Fruit fly (Drosophila melanogaster) whole organism, embryonic: ENCODE data around the gene CG3513.
A peak's percentile ranks its signal among the peaks of the same experiment; 100 is the strongest.

Experiments used
- Atf6 ChIP-seq: fragments of 200-800 bp; sonication (Bioruptor generic); IDR thresholded peaks from 2 replicates; pipeline ENCODE4 v1.3.6; 2022; ENCODE audit warnings: missing biosample characterization, missing genetic modification characterization
- CG11504 ChIP-seq: fragments of 200-800 bp; sonication (Bioruptor generic); optimal IDR thresholded peaks from 3 replicates; lab custom pipeline; 2019; ENCODE audit warnings: missing biosample characterization, mild to moderate bottlenecking, missing genetic modification characterization, moderate library complexity
- CG13424 ChIP-seq: fragments of 200-800 bp; sonication (Bioruptor generic); optimal IDR thresholded peaks from 2 replicates; lab custom pipeline; 2019; ENCODE audit warnings: missing biosample characterization, mild to moderate bottlenecking, missing genetic modification characterization, moderate library complexity
- CG18599 ChIP-seq: fragments of 200-800 bp; sonication (Bioruptor generic); optimal IDR thresholded peaks from 3 replicates; lab custom pipeline; 2017; ENCODE audit warnings: missing biosample characterization, missing genetic modification characterization, mild to moderate bottlenecking, moderate library complexity, missing genetic modification reagents
- CG2120 ChIP-seq: fragments of 200-800 bp; sonication (Bioruptor generic); optimal IDR thresholded peaks from 3 replicates; lab custom pipeline; 2016; ENCODE audit warnings: missing biosample characterization, missing genetic modification characterization
- CG2678 ChIP-seq: fragments of 200-800 bp; sonication (Bioruptor generic); optimal IDR thresholded peaks from 3 replicates; lab custom pipeline; 2019; ENCODE audit warnings: missing biosample characterization, mild to moderate bottlenecking, missing genetic modification characterization, moderate library complexity
- CG30403 ChIP-seq: fragments of 200-800 bp; sonication (Bioruptor generic); optimal IDR thresholded peaks from 3 replicates; lab custom pipeline; 2016; ENCODE audit warnings: missing biosample characterization, missing genetic modification characterization
- CG31224 ChIP-seq: fragments of 200-800 bp; sonication (Bioruptor generic); IDR thresholded peaks from 2 replicates; pipeline ENCODE4 v1.3.6; 2022; ENCODE audit warnings: missing biosample characterization, missing genetic modification characterization
- CG31365 ChIP-seq: fragments of 200-800 bp; sonication (Bioruptor generic); optimal IDR thresholded peaks from 2 replicates; lab custom pipeline; 2018; ENCODE audit warnings: missing biosample characterization, mild to moderate bottlenecking, missing genetic modification characterization
- CG3163 ChIP-seq: fragments of 200-800 bp; sonication (Bioruptor generic); optimal IDR thresholded peaks from 3 replicates; lab custom pipeline; 2016; ENCODE audit warnings: missing biosample characterization, missing genetic modification characterization
- CG3281 ChIP-seq: fragments of 200-800 bp; sonication (Bioruptor generic); optimal IDR thresholded peaks from 3 replicates; lab custom pipeline; 2017; ENCODE audit warnings: missing biosample characterization, mild to moderate bottlenecking, missing genetic modification characterization
- CG9817 ChIP-seq: fragments of 200-800 bp; sonication (Bioruptor generic); optimal IDR thresholded peaks from 2 replicates; lab custom pipeline; 2018; ENCODE audit warnings: missing biosample characterization, mild to moderate bottlenecking, missing genetic modification characterization, moderate library complexity
- CoRest ChIP-seq: fragments of 200-800 bp; sonication (Bioruptor generic); optimal IDR thresholded peaks from 3 replicates; lab custom pipeline; 2018; ENCODE audit warnings: missing biosample characterization, mild to moderate bottlenecking, missing genetic modification characterization, moderate library complexity
- D19A ChIP-seq: fragments of 200-800 bp; optimal IDR thresholded peaks from 3 replicates; lab custom pipeline; 2019; ENCODE audit warnings: missing biosample characterization, mild to moderate bottlenecking, missing genetic modification characterization, moderate library complexity
- Fer1 ChIP-seq: fragments of 200-800 bp; sonication (Bioruptor generic); optimal IDR thresholded peaks from 2 replicates; lab custom pipeline; 2017; ENCODE audit warnings: missing biosample characterization, mild to moderate bottlenecking, missing genetic modification characterization
- HHEX ChIP-seq: fragments of 200-800 bp; sonication (Bioruptor generic); optimal IDR thresholded peaks from 3 replicates; lab custom pipeline; 2017; ENCODE audit warnings: missing biosample characterization, mild to moderate bottlenecking, missing genetic modification characterization, missing genetic modification reagents
- Hmr ChIP-seq: fragments of 200-800 bp; sonication (Bioruptor generic); optimal IDR thresholded peaks from 3 replicates; lab custom pipeline; 2017; ENCODE audit warnings: mild to moderate bottlenecking, missing biosample characterization, missing genetic modification reagents, missing genetic modification characterization
- Hr51 ChIP-seq, 2 experiments: fragments of 200-800 bp; sonication (Bioruptor generic); optimal IDR thresholded peaks; 2 replicates in 1 of 2; 3 replicates in 1 of 2; lab custom pipeline; 2016 to 2018; ENCODE audit warnings: missing biosample characterization in 2 of 2, missing genetic modification characterization in 2 of 2, mild to moderate bottlenecking in 1 of 2, moderate library complexity in 1 of 2
- Meics ChIP-seq: fragments of 200-800 bp; sonication (Bioruptor generic); optimal IDR thresholded peaks from 2 replicates; lab custom pipeline; 2017; ENCODE audit warnings: missing biosample characterization, mild to moderate bottlenecking, missing genetic modification characterization
- Mes4 ChIP-seq: fragments of 200-800 bp; sonication (Bioruptor generic); optimal IDR thresholded peaks from 2 replicates; lab custom pipeline; 2016; ENCODE audit warnings: missing biosample characterization, missing genetic modification characterization
- PHDP ChIP-seq: fragments of 200-800 bp; sonication (Bioruptor generic); optimal IDR thresholded peaks from 3 replicates; lab custom pipeline; 2018; ENCODE audit warnings: missing biosample characterization, mild to moderate bottlenecking, missing genetic modification characterization, moderate library complexity
- Rfx ChIP-seq: fragments of 200-800 bp; sonication (Bioruptor generic); IDR thresholded peaks from 2 replicates; pipeline ENCODE4 v1.3.6; 2022; ENCODE audit warnings: missing biosample characterization, missing genetic modification characterization
- croc ChIP-seq: fragments of 200-800 bp; sonication (Bioruptor generic); conservative IDR thresholded peaks from 3 replicates; pipeline ENCODE4 v1.3.6; 2022; ENCODE audit warnings: missing biosample characterization, missing genetic modification characterization
- cwo ChIP-seq: fragments of 200-800 bp; sonication (Bioruptor generic); optimal IDR thresholded peaks from 3 replicates; lab custom pipeline; 2017; ENCODE audit warnings: missing biosample characterization, missing genetic modification characterization, mild to moderate bottlenecking, moderate library complexity, missing genetic modification reagents
- dati ChIP-seq: fragments of 200-800 bp; sonication (Bioruptor generic); IDR thresholded peaks from 2 replicates; pipeline ENCODE4 v1.3.6; 2022; ENCODE audit warnings: missing biosample characterization, missing genetic modification characterization
- ems ChIP-seq: fragments of 200-800 bp; sonication (Bioruptor generic); optimal IDR thresholded peaks from 3 replicates; lab custom pipeline; 2016; ENCODE audit warnings: missing biosample characterization, missing genetic modification characterization
- fd102C ChIP-seq: fragments of 200-800 bp; sonication (Bioruptor generic); optimal IDR thresholded peaks from 2 replicates; lab custom pipeline; 2018; ENCODE audit warnings: missing biosample characterization, mild to moderate bottlenecking, missing genetic modification characterization, moderate library complexity
- gem ChIP-seq: fragments of 200-800 bp; sonication (Bioruptor generic); optimal IDR thresholded peaks from 2 replicates; lab custom pipeline; 2019; ENCODE audit warnings: missing biosample characterization, mild to moderate bottlenecking, missing genetic modification characterization, moderate library complexity
- grau ChIP-seq: fragments of 200-800 bp; optimal IDR thresholded peaks from 3 replicates; lab custom pipeline; 2019; ENCODE audit warnings: missing biosample characterization, mild to moderate bottlenecking, missing genetic modification characterization, moderate library complexity
- gro ChIP-seq: fragments of 200-800 bp; sonication (Bioruptor generic); optimal IDR thresholded peaks from 2 replicates; lab custom pipeline; 2016; ENCODE audit warnings: missing biosample characterization, missing genetic modification characterization
- hbn ChIP-seq: fragments of 200-800 bp; sonication (Bioruptor generic); IDR thresholded peaks from 2 replicates; pipeline ENCODE4 v1.3.6; 2022; ENCODE audit warnings: missing biosample characterization, missing genetic modification characterization; ENCODE audit not compliant: partially characterized antibody
- lab ChIP-seq: fragments of 200-800 bp; sonication (Bioruptor generic); optimal IDR thresholded peaks from 3 replicates; lab custom pipeline; 2017; ENCODE audit warnings: missing biosample characterization, missing genetic modification characterization, mild to moderate bottlenecking, moderate library complexity, missing genetic modification reagents
- lilli ChIP-seq: fragments of 200-800 bp; sonication (Bioruptor generic); optimal IDR thresholded peaks from 3 replicates; lab custom pipeline; 2016; ENCODE audit warnings: missing biosample characterization, missing genetic modification characterization
- mld ChIP-seq: fragments of 200-800 bp; sonication (Bioruptor generic); IDR thresholded peaks from 3 replicates; pipeline ENCODE4 v1.3.6; 2022; ENCODE audit warnings: missing biosample characterization, missing genetic modification characterization; ENCODE audit not compliant: partially characterized antibody
- otp ChIP-seq: fragments of 200-800 bp; sonication (Bioruptor generic); IDR thresholded peaks from 3 replicates; pipeline ENCODE4, ENCODE4 v1.3.6; 2022; ENCODE audit warnings: missing biosample characterization, missing genetic modification characterization
- p53 ChIP-seq: fragments of 200-800 bp; sonication (Bioruptor generic); optimal IDR thresholded peaks from 2 replicates; lab custom pipeline; 2016; ENCODE audit warnings: missing biosample characterization, missing genetic modification characterization
- phol ChIP-seq: fragments of 200-800 bp; sonication (Bioruptor generic); optimal IDR thresholded peaks from 3 replicates; lab custom pipeline; 2018; ENCODE audit warnings: missing biosample characterization, mild to moderate bottlenecking, missing genetic modification characterization, moderate library complexity
- pros ChIP-seq: fragments of 200-800 bp; sonication (Bioruptor generic); optimal IDR thresholded peaks from 3 replicates; lab custom pipeline; 2019; ENCODE audit warnings: missing biosample characterization, mild to moderate bottlenecking, missing genetic modification characterization, moderate library complexity
- sens ChIP-seq: fragments of 200-800 bp; sonication (Bioruptor generic); peaks from one replicate; lab custom pipeline; 2016; ENCODE audit warnings: missing biosample characterization, missing genetic modification characterization
- sna ChIP-seq: fragments of 200-800 bp; sonication (Bioruptor generic); IDR thresholded peaks from 2 replicates; pipeline ENCODE4 v1.3.6; 2022; ENCODE audit warnings: missing biosample characterization, missing genetic modification characterization; ENCODE audit not compliant: partially characterized antibody
- stc ChIP-seq: fragments of 200-800 bp; sonication (Bioruptor generic); IDR thresholded peaks from 2 replicates; pipeline ENCODE4 v1.3.6; 2022; ENCODE audit warnings: missing biosample characterization, missing genetic modification characterization
- stwl ChIP-seq: fragments of 200-800 bp; sonication (Bioruptor generic); optimal IDR thresholded peaks from 3 replicates; lab custom pipeline; 2018; ENCODE audit warnings: missing biosample characterization, mild to moderate bottlenecking, missing genetic modification characterization, moderate library complexity
- sug ChIP-seq: fragments of 200-800 bp; optimal IDR thresholded peaks from 2 replicates; lab custom pipeline; 2019; ENCODE audit warnings: missing biosample characterization, mild to moderate bottlenecking, missing genetic modification characterization, moderate library complexity
- tap ChIP-seq: fragments of 200-800 bp; optimal IDR thresholded peaks from 3 replicates; lab custom pipeline; 2019; ENCODE audit warnings: missing biosample characterization, mild to moderate bottlenecking, missing genetic modification characterization, moderate library complexity
- ttk ChIP-seq: fragments of 200-800 bp; sonication (Bioruptor generic); IDR thresholded peaks from 2 replicates; pipeline ENCODE4 v2.1.2; 2022; ENCODE audit warnings: missing biosample characterization, missing genetic modification characterization
- unpg ChIP-seq: fragments of 200-800 bp; sonication (Bioruptor generic); optimal IDR thresholded peaks from 3 replicates; lab custom pipeline; 2018; ENCODE audit warnings: missing biosample characterization, mild to moderate bottlenecking, missing genetic modification characterization, moderate library complexity
- zen2 ChIP-seq: fragments of 200-800 bp; sonication (Bioruptor generic); IDR thresholded peaks from 3 replicates; pipeline ENCODE4 v1.3.6; 2022; ENCODE audit warnings: missing biosample characterization, missing genetic modification characterization; ENCODE audit not compliant: partially characterized antibody
- zf30C ChIP-seq: fragments of 200-800 bp; sonication (Bioruptor generic); optimal IDR thresholded peaks from 3 replicates; lab custom pipeline; 2018; ENCODE audit warnings: missing biosample characterization, mild to moderate bottlenecking, missing genetic modification characterization

Gene CG3513

dm6 chr2L:3693082-3693481, at the start of gene CG3513:
TSS of gene CG3513 (minus strand) at chr2L:3693182.
- TF ChIP-seq otp (GFP tag; lab: Robert Waterston, UW), result no peak
- no peak for TF ChIP-seq CG9817 (tag; lab: Kevin White, UChicago)
- no peak for TF ChIP-seq CG31365 (tag; lab: Kevin White, UChicago)
- TF ChIP-seq tap (tag; lab: Kevin White, UChicago), result no peak
- TF ChIP-seq Fer1 (GFP tag; lab: Kevin White, UChicago), result no peak
- no peak for TF ChIP-seq ems (GFP tag; lab: Kevin White, UChicago)
- TF ChIP-seq hbn (GFP tag; lab: Robert Waterston, UW), result no peak
- TF ChIP-seq croc (GFP tag; lab: Robert Waterston, UW), result no peak
- TF ChIP-seq D19A (tag; lab: Kevin White, UChicago), result no peak
- no peak for TF ChIP-seq Mes4 (GFP tag; lab: Kevin White, UChicago)
- TF ChIP-seq sug, result no peak

dm6 chr2L:3740443-3740842, 47.5 kb upstream of the CG3513 start:
- TF ChIP-seq CG2678 (peak; percentile 62), CG3163 (GFP tag; lab: Kevin White, UChicago) (no peak), CG3281 (GFP tag; lab: Kevin White, UChicago) (peak; percentile 31), stc (GFP tag; lab: Robert Waterston, UW) (no peak), HHEX (peak; percentile 6), Hr51 (GFP tag; optimal IDR thresholded peaks at IDR 0.05; lab: Kevin White, UChicago) (peak in 1 of 2 experiments; percentile 33), Atf6 (0 out of 2 replicates have a peak, but pooled peaks have one; percentile 22), CG13424 (peak; percentile 19), CG31224 (GFP tag; lab: Robert Waterston, UW) (no peak), CG30403 (GFP tag; lab: Kevin White, UChicago) (peak; percentile 7), ttk (no peak), CG2120 (GFP tag; lab: Kevin White, UChicago) (peak; percentile 50), lab (GFP tag; lab: Kevin White, UChicago) (peak; percentile 62), grau (tag; lab: Kevin White, UChicago) (peak; percentile 46), cwo (GFP tag; lab: Kevin White, UChicago) (peak; percentile 12), sna (GFP tag; lab: Robert Waterston, UW) (no peak), unpg (GFP tag; lab: Kevin White, UChicago) (peak; percentile 2), zf30C (GFP tag; lab: Kevin White, UChicago) (peak; percentile 66), p53 (no peak), mld (GFP tag; lab: Robert Waterston, UW) (no peak), PHDP (peak; percentile 23), Meics (GFP tag; lab: Kevin White, UChicago) (peak; percentile 37), gem (peak; percentile 42), lilli (GFP tag; lab: Kevin White, UChicago) (peak; percentile 9), pros (no peak), phol (tag; lab: Kevin White, UChicago) (peak; percentile 12), CG11504 (tag; lab: Kevin White, UChicago) (peak; percentile 51), Rfx (GFP tag; lab: Robert Waterston, UW) (peak; percentile 25), sens (GFP tag; lab: Kevin White, UChicago) (peak; percentile 50), CoRest (tag; lab: Kevin White, UChicago) (peak; percentile 12), dati (GFP tag; lab: Robert Waterston, UW) (no peak), CG18599 (GFP tag; lab: Kevin White, UChicago) (peak; percentile 53), zen2 (GFP tag; lab: Robert Waterston, UW) (no peak), Hmr (peak; percentile 51), gro (GFP tag; lab: Kevin White, UChicago) (peak; percentile 2), stwl (tag; lab: Kevin White, UChicago) (peak; percentile 3), fd102C (GFP tag; lab: Kevin White, UChicago) (no peak), Fer1 (GFP tag; lab: Kevin White, UChicago) (peak; percentile 39)
